Worm (Caenorhabditis elegans): ENCODE results near the gene ceh-24.

ce11 chrV:13785767-13786166, 27.3 kb upstream of the ceh-24 start:
- no peak for TF ChIP-seq nhr-237 (tag; optimal IDR thresholded peaks at IDR 0.05)
- TF ChIP-seq elt-1 (tag; optimal IDR thresholded peaks at IDR 0.05), result no peak
